Fruit fly (Drosophila melanogaster) S2 (cell line): ENCODE results near the gene Cyp4d1.

Experiments
- CG8478 ChIP-seq: fragments of >200 bp; optimal IDR thresholded peaks from 2 replicates; lab custom pipeline; 2018
- CTCF ChIP-seq, 2 experiments: fragments of >200 bp; optimal IDR thresholded peaks; 2 replicates each; lab custom pipeline; 2018

- TF ChIP-seq CG8478 (lab: Kevin White, UChicago) (no peak), CTCF (optimal IDR thresholded peaks at IDR 0.05; lab: Kevin White, UChicago) (no peak)
Observed at dm6 chrX:2141854-2142216, 20.1 kb downstream of the Cyp4d1 start.
